Fruit fly (Drosophila melanogaster): ENCODE results near the gene hoe2.

- TF ChIP-seq Usf (GFP tag; optimal IDR thresholded peaks at IDR 0.05): no peak
- no peak for TF ChIP-seq CG4360 (GFP tag; IDR thresholded peaks at IDR 0.05)
- TF ChIP-seq Ravus (GFP tag; IDR thresholded peaks at IDR 0.05): no peak
- TF ChIP-seq crp (GFP tag; optimal IDR thresholded peaks at IDR 0.05): peak in 1 of 2 experiments; percentile 43
- TF ChIP-seq Doc2 (GFP tag; IDR thresholded peaks at IDR 0.05): no peak
Observed at dm6 chr2L:4971329-4971798, 35.1 kb upstream of the hoe2 start, which contains the start of gene CG14043.

Measured in whole organism, embryonic.